Worm (Caenorhabditis elegans) whole organism, L4/young adult: Measurements from ENCODE around the gene fipr-8.

Experiments
- dao-5 ChIP-seq: sonication (generic microtip); optimal IDR thresholded peaks from 2 replicates; lab custom pipeline; 2016; ENCODE audit warnings: missing genotype, missing genetic modification characterization, moderate library complexity, missing compliant biosample characterization
- him-1 ChIP-seq: sonication (generic microtip); optimal IDR thresholded peaks from 2 replicates; lab custom pipeline; 2016; ENCODE audit warnings: missing genotype, missing genetic modification reagents, missing genetic modification characterization, missing compliant biosample characterization

ce11 chrV:10220605-10221004 lies 19.2 kb downstream of the fipr-8 start, which contains the start of gene C12D8.13:
- TF ChIP-seq him-1 (tag; lab: Kevin White, UChicago) = no peak
- no peak for TF ChIP-seq dao-5 (tag; lab: Kevin White, UChicago)
